Fruit fly (Drosophila melanogaster) whole organism, adult: ENCODE measurements around the gene elg1.

Experiments used
- CG11617 ChIP-seq: fragments of 200-800 bp; sonication (Bioruptor generic); optimal IDR thresholded peaks from 2 replicates; lab custom pipeline; 2017; ENCODE audit warnings: mild to moderate bottlenecking, missing biosample characterization, missing genetic modification reagents, missing genetic modification characterization
- CG12768 ChIP-seq: fragments of 200-800 bp; sonication (Bioruptor generic); optimal IDR thresholded peaks from 2 replicates; lab custom pipeline; 2017; ENCODE audit warnings: missing biosample characterization, missing genetic modification characterization, mild to moderate bottlenecking, moderate library complexity, missing genetic modification reagents
- CG14711 ChIP-seq: fragments of 200-800 bp; sonication (Bioruptor generic); optimal IDR thresholded peaks from 2 replicates; lab custom pipeline; 2018; ENCODE audit warnings: missing biosample characterization, mild to moderate bottlenecking, missing genetic modification characterization, moderate library complexity
- CG1620 ChIP-seq: fragments of 200-800 bp; sonication (Bioruptor generic); optimal IDR thresholded peaks from 2 replicates; lab custom pipeline; 2016; ENCODE audit warnings: missing biosample characterization, missing genetic modification characterization
- CG33017 ChIP-seq: fragments of 200-800 bp; sonication (Bioruptor generic); optimal IDR thresholded peaks from 2 replicates; lab custom pipeline; 2018; ENCODE audit warnings: missing biosample characterization, mild to moderate bottlenecking, missing genetic modification characterization, moderate library complexity
- CG7045 ChIP-seq: fragments of 200-800 bp; sonication (Bioruptor generic); optimal IDR thresholded peaks from 2 replicates; lab custom pipeline; 2017; ENCODE audit warnings: missing biosample characterization, mild to moderate bottlenecking, missing genetic modification characterization
- Clk ChIP-seq: fragments of 200-800 bp; sonication (Bioruptor generic); optimal IDR thresholded peaks from 2 replicates; lab custom pipeline; 2017; ENCODE audit warnings: missing biosample characterization, missing genetic modification characterization
- Crg-1 ChIP-seq: fragments of 200-800 bp; sonication (Bioruptor generic); optimal IDR thresholded peaks from 2 replicates; lab custom pipeline; 2016; ENCODE audit warnings: missing biosample characterization, missing genetic modification characterization
- Hr96 ChIP-seq: fragments of 200-800 bp; sonication (Bioruptor generic); optimal IDR thresholded peaks from 2 replicates; lab custom pipeline; 2016; ENCODE audit warnings: missing biosample characterization, missing genetic modification characterization
- Mnt ChIP-seq: fragments of 200-800 bp; sonication (Bioruptor generic); optimal IDR thresholded peaks from 2 replicates; lab custom pipeline; 2016; ENCODE audit warnings: missing biosample characterization, mild to moderate bottlenecking, missing genetic modification characterization
- cic ChIP-seq: fragments of 200-800 bp; sonication (Bioruptor generic); optimal IDR thresholded peaks from 2 replicates; lab custom pipeline; 2017; ENCODE audit warnings: missing biosample characterization, mild to moderate bottlenecking, missing genetic modification characterization, moderate library complexity
- kay ChIP-seq: fragments of 200-800 bp; sonication (Bioruptor generic); peaks from one replicate; lab custom pipeline; 2016; ENCODE audit warnings: missing biosample characterization, missing genetic modification characterization, borderline replicate concordance
- ovo ChIP-seq: fragments of 200-800 bp; sonication (Bioruptor generic); optimal IDR thresholded peaks from 2 replicates; lab custom pipeline; 2016; ENCODE audit warnings: missing biosample characterization, missing genetic modification characterization
- pad ChIP-seq: fragments of 200-800 bp; sonication (Bioruptor generic); optimal IDR thresholded peaks from 3 replicates; lab custom pipeline; 2017; ENCODE audit warnings: missing biosample characterization, missing genetic modification characterization, mild to moderate bottlenecking, moderate library complexity, missing genetic modification reagents
- tj ChIP-seq: fragments of 200-800 bp; sonication (Bioruptor generic); optimal IDR thresholded peaks from 3 replicates; lab custom pipeline; 2017; ENCODE audit warnings: missing biosample characterization, mild to moderate bottlenecking, missing genetic modification characterization, moderate library complexity
- toe ChIP-seq: fragments of 200-800 bp; sonication (Bioruptor generic); optimal IDR thresholded peaks from 2 replicates; lab custom pipeline; 2016; ENCODE audit warnings: missing biosample characterization, missing genetic modification characterization

Gene elg1

dm6 chr3L:16183493-16183892, 51.7 kb downstream of the elg1 start:
- no peak for TF ChIP-seq kay (GFP tag; lab: Kevin White, UChicago)
- TF ChIP-seq CG12768 (GFP tag; lab: Kevin White, UChicago) = no peak
- TF ChIP-seq Hr96 (GFP tag; lab: Kevin White, UChicago) = no peak
- TF ChIP-seq CG14711 (tag; lab: Kevin White, UChicago) = no peak
- no peak for TF ChIP-seq Mnt
- TF ChIP-seq toe = no peak
- TF ChIP-seq tj (GFP tag; lab: Kevin White, UChicago) = no peak
- TF ChIP-seq CG1620 = no peak
- no peak for TF ChIP-seq pad (GFP tag; lab: Kevin White, UChicago)
- no peak for TF ChIP-seq Clk (GFP tag; lab: Kevin White, UChicago)
- TF ChIP-seq cic (GFP tag; lab: Kevin White, UChicago) = no peak
- no peak for TF ChIP-seq ovo (GFP tag; lab: Kevin White, UChicago)
- no peak for TF ChIP-seq CG33017 (tag; lab: Kevin White, UChicago)
- TF ChIP-seq Crg-1 (GFP tag; lab: Kevin White, UChicago) = no peak
- TF ChIP-seq CG11617 (GFP tag; lab: Kevin White, UChicago) = no peak
- no peak for TF ChIP-seq CG7045 (GFP tag; lab: Kevin White, UChicago)
